Fruit fly (Drosophila melanogaster) whole organism, prepupa: ENCODE data around the gene CG42258.

Source experiments
- CG10631 ChIP-seq: fragments of 200-800 bp; sonication (Bioruptor generic); optimal IDR thresholded peaks from 2 replicates; lab custom pipeline; 2016; ENCODE audit warnings: missing biosample characterization, missing genetic modification characterization
- CG10669 ChIP-seq: fragments of 200-800 bp; sonication (Bioruptor generic); optimal IDR thresholded peaks from 3 replicates; lab custom pipeline; 2018; ENCODE audit warnings: missing biosample characterization, mild to moderate bottlenecking, missing genetic modification characterization, moderate library complexity
- CG11294 ChIP-seq: fragments of 200-800 bp; sonication (Bioruptor generic); IDR thresholded peaks from 2 replicates; pipeline ENCODE4 v1.3.6; 2022; ENCODE audit warnings: missing biosample characterization, missing genetic modification characterization
- CG11762 ChIP-seq: fragments of 200-800 bp; sonication (Bioruptor generic); optimal IDR thresholded peaks from 3 replicates; lab custom pipeline; 2016; ENCODE audit warnings: missing biosample characterization, missing genetic modification characterization; ENCODE audit not compliant: insufficient read depth
- CG11902 ChIP-seq: fragments of 200-800 bp; sonication (Bioruptor generic); optimal IDR thresholded peaks from 3 replicates; lab custom pipeline; 2016; ENCODE audit warnings: missing biosample characterization, missing genetic modification characterization
- CG15336 ChIP-seq: fragments of 200-800 bp; sonication (Bioruptor generic); IDR thresholded peaks from 2 replicates; pipeline ENCODE4 v1.3.6; 2022; ENCODE audit warnings: missing biosample characterization, missing genetic modification characterization
- CG1621 ChIP-seq: fragments of 200-800 bp; sonication (Bioruptor generic); optimal IDR thresholded peaks from 3 replicates; lab custom pipeline; 2018; ENCODE audit warnings: missing biosample characterization, mild to moderate bottlenecking, missing genetic modification characterization
- CG16779 ChIP-seq: fragments of 200-800 bp; sonication (Bioruptor generic); optimal IDR thresholded peaks from 3 replicates; lab custom pipeline; 2017; ENCODE audit warnings: missing biosample characterization, mild to moderate bottlenecking, missing genetic modification characterization
- CG3032 ChIP-seq: fragments of 200-800 bp; optimal IDR thresholded peaks from 2 replicates; lab custom pipeline; 2019; ENCODE audit warnings: missing biosample characterization, mild to moderate bottlenecking, missing genetic modification characterization, moderate library complexity
- CG31627 ChIP-seq: fragments of 200-800 bp; sonication (Bioruptor generic); optimal IDR thresholded peaks from 3 replicates; lab custom pipeline; 2016; ENCODE audit warnings: missing biosample characterization, missing genetic modification characterization
- CG32006 ChIP-seq: fragments of 200-800 bp; sonication (Bioruptor generic); optimal IDR thresholded peaks from 3 replicates; lab custom pipeline; 2017; ENCODE audit warnings: missing biosample characterization, mild to moderate bottlenecking, missing genetic modification characterization
- CG34406 ChIP-seq: fragments of 200-800 bp; sonication (Bioruptor generic); optimal IDR thresholded peaks from 3 replicates; lab custom pipeline; 2016; ENCODE audit warnings: missing biosample characterization, missing genetic modification characterization
- CG3919 ChIP-seq: fragments of 200-800 bp; sonication (Bioruptor generic); optimal IDR thresholded peaks from 3 replicates; lab custom pipeline; 2016; ENCODE audit warnings: missing biosample characterization, missing genetic modification characterization
- CG4318 ChIP-seq: fragments of 200-800 bp; sonication (Bioruptor generic); optimal IDR thresholded peaks from 3 replicates; lab custom pipeline; 2017; ENCODE audit warnings: missing biosample characterization, mild to moderate bottlenecking, missing genetic modification characterization
- CG6163 ChIP-seq: fragments of 200-800 bp; sonication (Bioruptor generic); IDR thresholded peaks from 3 replicates; pipeline ENCODE4 v1.3.6; 2022; ENCODE audit warnings: missing biosample characterization, missing genetic modification characterization
- CG6276 ChIP-seq: fragments of 200-800 bp; sonication (Bioruptor generic); optimal IDR thresholded peaks from 2 replicates; lab custom pipeline; 2017; ENCODE audit warnings: missing biosample characterization, mild to moderate bottlenecking, missing genetic modification characterization
- CG6792 ChIP-seq: fragments of 200-800 bp; sonication (Bioruptor generic); optimal IDR thresholded peaks from 3 replicates; lab custom pipeline; 2016; ENCODE audit warnings: missing biosample characterization, missing genetic modification characterization
- CG6808 ChIP-seq: fragments of 200-800 bp; sonication (Bioruptor generic); optimal IDR thresholded peaks from 3 replicates; lab custom pipeline; 2017; ENCODE audit warnings: missing biosample characterization, missing genetic modification characterization, mild to moderate bottlenecking, moderate library complexity, missing genetic modification reagents
- CG6854 ChIP-seq: fragments of 200-800 bp; sonication (Bioruptor generic); optimal IDR thresholded peaks from 2 replicates; lab custom pipeline; 2017; ENCODE audit warnings: missing biosample characterization, mild to moderate bottlenecking, missing genetic modification characterization
- CG7368 ChIP-seq: fragments of 200-800 bp; sonication (Bioruptor generic); optimal IDR thresholded peaks from 3 replicates; lab custom pipeline; 2016; ENCODE audit warnings: missing biosample characterization, missing genetic modification characterization
- CG8119 ChIP-seq: fragments of 200-800 bp; sonication (Bioruptor generic); IDR thresholded peaks from 3 replicates; pipeline ENCODE4 v1.3.6; 2022; ENCODE audit warnings: missing biosample characterization, missing genetic modification characterization
- CG8319 ChIP-seq: fragments of 200-800 bp; sonication (Bioruptor generic); optimal IDR thresholded peaks from 3 replicates; lab custom pipeline; 2016; ENCODE audit warnings: missing biosample characterization, missing genetic modification characterization
- CG8632 ChIP-seq: fragments of 200-800 bp; sonication (Bioruptor generic); optimal IDR thresholded peaks from 3 replicates; lab custom pipeline; 2016; ENCODE audit warnings: missing biosample characterization, missing genetic modification characterization
- CG9139 ChIP-seq: fragments of 200-800 bp; sonication (Bioruptor generic); optimal IDR thresholded peaks from 3 replicates; lab custom pipeline; 2017; ENCODE audit warnings: missing biosample characterization, mild to moderate bottlenecking, missing genetic modification characterization
- Eip75B ChIP-seq: fragments of 200-800 bp; sonication (Bioruptor generic); optimal IDR thresholded peaks from 3 replicates; lab custom pipeline; 2016; ENCODE audit warnings: missing biosample characterization, missing genetic modification characterization
- Eip78C ChIP-seq: fragments of 200-800 bp; sonication (Bioruptor generic); peaks from one replicate; lab custom pipeline; 2016; ENCODE audit warnings: missing biosample characterization, missing genetic modification characterization
- Ets21C ChIP-seq: fragments of 200-800 bp; sonication (Bioruptor generic); optimal IDR thresholded peaks from 3 replicates; lab custom pipeline; 2016; ENCODE audit warnings: missing biosample characterization, missing genetic modification characterization
- Ets96B ChIP-seq: fragments of 200-800 bp; optimal IDR thresholded peaks from 2 replicates; lab custom pipeline; 2019; ENCODE audit warnings: missing biosample characterization, mild to moderate bottlenecking, missing genetic modification characterization, moderate library complexity
- Gug ChIP-seq: fragments of 200-800 bp; sonication (Bioruptor generic); IDR thresholded peaks from 2 replicates; pipeline ENCODE4 v1.3.6; 2022; ENCODE audit warnings: missing biosample characterization, missing genetic modification characterization
- Hr38 ChIP-seq: sonication (Bioruptor generic); optimal IDR thresholded peaks from 2 replicates; lab custom pipeline; 2016; ENCODE audit warnings: missing biosample characterization, missing genetic modification characterization
- Hr4 ChIP-seq: fragments of 200-800 bp; sonication (Bioruptor generic); optimal IDR thresholded peaks from 3 replicates; lab custom pipeline; 2016; ENCODE audit warnings: missing biosample characterization, missing genetic modification characterization
- OdsH ChIP-seq: fragments of 200-800 bp; sonication (Bioruptor generic); optimal IDR thresholded peaks from 3 replicates; lab custom pipeline; 2016; ENCODE audit warnings: missing biosample characterization, missing genetic modification characterization
- Sox102F ChIP-seq: fragments of 200-800 bp; sonication (Bioruptor generic); optimal IDR thresholded peaks from 2 replicates; lab custom pipeline; 2016; ENCODE audit warnings: missing biosample characterization, mild to moderate bottlenecking, missing genetic modification characterization
- Sox14 ChIP-seq: fragments of 200-800 bp; sonication (Bioruptor generic); optimal IDR thresholded peaks from 3 replicates; lab custom pipeline; 2016; ENCODE audit warnings: missing biosample characterization, missing genetic modification characterization
- Sox15 ChIP-seq: fragments of 200-800 bp; sonication (Bioruptor generic); optimal IDR thresholded peaks from 3 replicates; lab custom pipeline; 2016; ENCODE audit warnings: missing biosample characterization, missing genetic modification characterization
- achi ChIP-seq: fragments of 200-800 bp; sonication (Bioruptor generic); optimal IDR thresholded peaks from 3 replicates; lab custom pipeline; 2016; ENCODE audit warnings: missing biosample characterization, missing genetic modification characterization
- acj6 ChIP-seq: fragments of 200-800 bp; sonication (Bioruptor generic); optimal IDR thresholded peaks from 3 replicates; lab custom pipeline; 2016; ENCODE audit warnings: missing biosample characterization, missing genetic modification characterization
- dac ChIP-seq: fragments of 200-800 bp; sonication (Bioruptor generic); optimal IDR thresholded peaks from 2 replicates; lab custom pipeline; 2017; ENCODE audit warnings: missing biosample characterization, mild to moderate bottlenecking, missing genetic modification characterization
- eg ChIP-seq: fragments of 200-800 bp; sonication (Bioruptor generic); IDR thresholded peaks from 3 replicates; pipeline ENCODE4 v1.3.6; 2022; ENCODE audit warnings: missing biosample characterization, missing genetic modification characterization
- fd59A ChIP-seq: fragments of 200-800 bp; sonication (Bioruptor generic); optimal IDR thresholded peaks from 2 replicates; lab custom pipeline; 2017; ENCODE audit warnings: missing biosample characterization, mild to moderate bottlenecking, missing genetic modification characterization, missing genetic modification reagents
- lz ChIP-seq: fragments of 200-800 bp; sonication (Bioruptor generic); optimal IDR thresholded peaks from 3 replicates; lab custom pipeline; 2016; ENCODE audit warnings: missing biosample characterization, missing genetic modification characterization
- net ChIP-seq: fragments of 200-800 bp; sonication (Bioruptor generic); optimal IDR thresholded peaks from 3 replicates; lab custom pipeline; 2016; ENCODE audit warnings: missing biosample characterization, missing genetic modification characterization
- pdm3 ChIP-seq: fragments of 200-800 bp; sonication (Bioruptor generic); optimal IDR thresholded peaks from 3 replicates; lab custom pipeline; 2016; ENCODE audit warnings: missing biosample characterization, missing genetic modification characterization
- salr ChIP-seq, 2 experiments: fragments of 200-800 bp; sonication (Bioruptor generic); optimal IDR thresholded peaks; 3 replicates each; lab custom pipeline; 2016 to 2018; ENCODE audit warnings: missing biosample characterization in 2 of 2, missing genetic modification characterization in 2 of 2, mild to moderate bottlenecking in 1 of 2
- spab ChIP-seq: fragments of 200-800 bp; sonication (Bioruptor generic); optimal IDR thresholded peaks from 2 replicates; lab custom pipeline; 2017; ENCODE audit warnings: missing biosample characterization, mild to moderate bottlenecking, missing genetic modification characterization, missing genetic modification reagents
- ss ChIP-seq, 2 experiments: fragments of 200-800 bp; sonication (Bioruptor generic); optimal IDR thresholded peaks; 2 replicates in 1 of 2; 3 replicates in 1 of 2; lab custom pipeline; 2017 to 2018; ENCODE audit warnings: mild to moderate bottlenecking in 2 of 2, missing biosample characterization in 2 of 2, missing genetic modification characterization in 2 of 2, moderate library complexity in 1 of 2
- svp ChIP-seq: fragments of 200-800 bp; sonication (Bioruptor generic); peaks from one replicate; lab custom pipeline; 2016; ENCODE audit warnings: missing biosample characterization, missing genetic modification characterization
- topi ChIP-seq: fragments of 200-800 bp; sonication (Bioruptor generic); optimal IDR thresholded peaks from 3 replicates; lab custom pipeline; 2016; ENCODE audit warnings: missing biosample characterization, missing genetic modification characterization
- vri ChIP-seq: fragments of 200-800 bp; sonication (Bioruptor generic); optimal IDR thresholded peaks from 3 replicates; lab custom pipeline; 2016; ENCODE audit warnings: missing biosample characterization, mild to moderate bottlenecking, missing genetic modification characterization

CG42258 gene

DNA sequence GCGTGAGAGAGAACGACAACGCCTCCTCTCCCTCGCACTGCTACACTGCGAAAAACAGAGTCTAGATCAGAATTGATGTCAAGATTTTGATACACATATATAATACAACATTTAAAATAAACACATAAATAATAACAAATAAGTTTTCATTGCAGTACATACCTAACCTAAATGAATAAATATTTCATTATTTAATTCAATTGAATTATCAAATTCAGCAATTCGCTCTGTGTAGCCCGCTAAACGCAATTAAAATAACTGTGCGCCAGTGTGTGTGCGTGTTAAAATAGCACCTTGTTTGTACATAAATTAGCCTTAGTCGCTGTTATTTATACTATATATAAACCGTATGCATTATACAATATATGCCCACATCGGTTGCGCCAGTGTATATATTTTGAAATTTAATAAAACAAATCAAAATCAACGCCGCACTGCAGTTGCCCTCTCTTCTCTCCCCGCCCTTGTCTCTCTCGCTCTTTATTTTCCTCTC is 9.0 kb downstream of the CG42258 start (continued):
- TF ChIP-seq ss (GFP tag; optimal IDR thresholded peaks at IDR 0.05; lab: Kevin White, UChicago) (peak; percentile 84 to 90), CG6792 (GFP tag; lab: Kevin White, UChicago) (peak; percentile 89), CG6163 (GFP tag; lab: Robert Waterston, UW) (peak; percentile 96), net (GFP tag; lab: Kevin White, UChicago) (peak; percentile 92), Ets21C (peak; percentile 76), pdm3 (GFP tag; lab: Kevin White, UChicago) (peak; percentile 91), CG7368 (GFP tag; lab: Kevin White, UChicago) (peak; percentile 91), Gug (GFP tag; lab: Robert Waterston, UW) (peak; percentile 96)
- TF ChIP-seq, all 60 proteins: peak for 59

DNA sequence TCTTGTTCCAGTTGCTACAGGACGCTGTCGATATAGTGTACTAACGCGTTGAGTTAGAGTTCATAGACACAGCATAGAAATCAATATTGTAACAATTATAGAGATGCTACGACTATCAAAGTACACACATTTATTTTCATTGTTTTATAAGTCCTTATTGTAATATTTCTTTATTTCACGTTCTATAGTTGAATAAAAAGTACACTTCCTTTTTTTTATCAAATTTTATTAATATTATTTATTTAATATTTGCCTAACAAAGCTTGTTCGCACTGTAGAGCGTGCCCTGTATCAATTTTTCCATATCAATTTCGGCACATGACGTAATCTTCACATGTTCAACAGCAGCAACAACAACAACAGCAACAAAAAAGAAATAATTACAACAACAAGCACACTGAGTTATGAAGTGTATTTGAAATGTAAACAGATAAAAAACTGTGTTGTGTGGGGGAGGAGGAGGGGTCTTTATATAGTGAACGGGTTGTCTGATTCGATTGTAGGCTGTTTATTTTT is 10.7 kb downstream of the CG42258 start:
- TF ChIP-seq CG7368 (GFP tag; lab: Kevin White, UChicago) = no peak
- no peak for TF ChIP-seq Eip75B (GFP tag; lab: Kevin White, UChicago)
- no peak for TF ChIP-seq spab
- peak; percentile 46 for TF ChIP-seq OdsH (GFP tag; lab: Kevin White, UChicago)
- no peak for TF ChIP-seq CG8319
- TF ChIP-seq Ets96B (tag; lab: Kevin White, UChicago) = no peak
- TF ChIP-seq net (GFP tag; lab: Kevin White, UChicago) = no peak
- no peak for TF ChIP-seq fd59A (GFP tag; lab: Kevin White, UChicago)
- peak; percentile 70 for TF ChIP-seq CG15336 (GFP tag; lab: Robert Waterston, UW)
- peak; percentile 19 for TF ChIP-seq lz (GFP tag; lab: Kevin White, UChicago)
- peak; percentile 45 for TF ChIP-seq achi (GFP tag; lab: Kevin White, UChicago)
- TF ChIP-seq dac (GFP tag; lab: Kevin White, UChicago) = no peak
- TF ChIP-seq Sox14 (GFP tag; lab: Kevin White, UChicago) = no peak
- TF ChIP-seq svp (GFP tag; lab: Kevin White, UChicago) = peak; percentile 68
- TF ChIP-seq CG10631 (GFP tag; lab: Kevin White, UChicago) = peak; percentile 28
- peak; percentile 6 for TF ChIP-seq CG6792 (GFP tag; lab: Kevin White, UChicago)
- TF ChIP-seq Gug (GFP tag; lab: Robert Waterston, UW) = no peak
- TF ChIP-seq salr (GFP tag; optimal IDR thresholded peaks at IDR 0.05; lab: Kevin White, UChicago) = no peak
- TF ChIP-seq CG32006 (GFP tag; lab: Kevin White, UChicago) = peak; percentile 45
- no peak for TF ChIP-seq Sox15 (GFP tag; lab: Kevin White, UChicago)
- TF ChIP-seq CG6163 (GFP tag; lab: Robert Waterston, UW) = no peak; the same call in 2 of the 3 replicates
- peak; percentile 30 for TF ChIP-seq acj6 (GFP tag; lab: Kevin White, UChicago)
- no peak for TF ChIP-seq Hr38 (GFP tag; lab: Kevin White, UChicago)
- peak; percentile 69 for TF ChIP-seq Eip78C
- no peak for TF ChIP-seq CG11902
- TF ChIP-seq CG6808 (GFP tag; lab: Kevin White, UChicago) = no peak
- peak; percentile 12 for TF ChIP-seq CG4318 (GFP tag; lab: Kevin White, UChicago)
- TF ChIP-seq CG16779 (tag; lab: Kevin White, UChicago) = no peak
- peak; percentile 41; the same call in 1 of the 2 replicates for TF ChIP-seq CG11294 (GFP tag; lab: Robert Waterston, UW)
- TF ChIP-seq CG8119 (GFP tag; lab: Robert Waterston, UW) = peak; percentile 60
- no peak for TF ChIP-seq CG10669 (GFP tag; lab: Kevin White, UChicago)
- TF ChIP-seq CG31627 (GFP tag; lab: Kevin White, UChicago) = no peak
- TF ChIP-seq CG6276 (GFP tag; lab: Kevin White, UChicago) = peak; percentile 19
- peak; percentile 6 for TF ChIP-seq Hr4 (GFP tag; lab: Kevin White, UChicago)
- peak; percentile 44 for TF ChIP-seq topi (GFP tag; lab: Kevin White, UChicago)
- TF ChIP-seq CG6854 (GFP tag; lab: Kevin White, UChicago) = no peak
- TF ChIP-seq CG9139 (GFP tag; lab: Kevin White, UChicago) = no peak
- no peak for TF ChIP-seq CG8632 (GFP tag; lab: Kevin White, UChicago)
- TF ChIP-seq CG1621 (tag; lab: Kevin White, UChicago) = no peak
- TF ChIP-seq CG11762 = no peak
- TF ChIP-seq Sox102F (GFP tag; lab: Kevin White, UChicago) = peak; percentile 19
- TF ChIP-seq CG3919 (GFP tag; lab: Kevin White, UChicago) = no peak
- peak; percentile 19 for TF ChIP-seq CG34406 (GFP tag; lab: Kevin White, UChicago)
- 0 out of 3 replicates have a peak, but pooled peaks have one; percentile 27 for TF ChIP-seq eg (GFP tag; lab: Robert Waterston, UW)
- peak; percentile 1 for TF ChIP-seq CG3032 (tag; lab: Kevin White, UChicago)
- TF ChIP-seq pdm3 (GFP tag; lab: Kevin White, UChicago) = peak; percentile 12
- peak; percentile 92 for TF ChIP-seq vri (GFP tag; lab: Kevin White, UChicago)
